Worm (Caenorhabditis elegans) whole organism, young adult: ENCODE results near the gene igdb-1.

ENCODE experiments used
- F55B11.4 ChIP-seq: sonication (generic microtip); optimal IDR thresholded peaks from 2 replicates; lab custom pipeline; 2016; ENCODE audit warnings: missing compliant biosample characterization, missing genetic modification characterization, borderline replicate concordance; ENCODE audit not compliant: insufficient read depth
- ZK185.1 ChIP-seq: sonication (generic microtip); optimal IDR thresholded peaks from 2 replicates; lab custom pipeline; 2016; ENCODE audit warnings: mild to moderate bottlenecking, missing genetic modification characterization, missing compliant biosample characterization; ENCODE audit not compliant: poor library complexity, severe bottlenecking
- ceh-100 ChIP-seq: fragments of 200-800 bp; sonication (Bioruptor generic); IDR thresholded peaks from 2 replicates; pipeline ENCODE4 v1.3.6; 2022; ENCODE audit warnings: missing genetic modification reagents, missing genetic modification characterization, missing compliant biosample characterization
- dox-1 ChIP-seq: fragments of 200-800 bp; sonication (Bioruptor generic); IDR thresholded peaks from 2 replicates; pipeline ENCODE4 v1.3.6; 2022; ENCODE audit warnings: missing genetic modification reagents, missing genetic modification characterization, missing compliant biosample characterization
- ets-4 ChIP-seq: fragments of 200-800 bp; sonication (Bioruptor generic); optimal IDR thresholded peaks from 2 replicates; lab custom pipeline; 2018; ENCODE audit warnings: mild to moderate bottlenecking, missing genetic modification characterization, missing compliant biosample characterization
- him-1 ChIP-seq: sonication (generic microtip); optimal IDR thresholded peaks from 2 replicates; lab custom pipeline; 2016; ENCODE audit warnings: missing genotype, missing genetic modification reagents, missing genetic modification characterization, missing compliant biosample characterization
- nfya-1 ChIP-seq: sonication (generic microtip); optimal IDR thresholded peaks from 2 replicates; lab custom pipeline; 2017; ENCODE audit warnings: antibody characterized with exemption, missing compliant biosample characterization, missing genetic modification characterization, borderline replicate concordance; ENCODE audit not compliant: insufficient read depth
- nhr-27 ChIP-seq: fragments of 200-800 bp; sonication (Bioruptor generic); optimal IDR thresholded peaks from 2 replicates; lab custom pipeline; 2018; ENCODE audit warnings: mild to moderate bottlenecking, missing genetic modification characterization, moderate library complexity, missing compliant biosample characterization
- pha-4 ChIP-seq: fragments of 150-350 bp; sonication (generic microtip); optimal IDR thresholded peaks from 2 replicates; lab custom pipeline; 2014; ENCODE audit warnings: missing biosample characterization, missing genetic modification reagents, missing genetic modification characterization
- sea-2 ChIP-seq: fragments of 200-800 bp; sonication (Bioruptor generic); IDR thresholded peaks from 2 replicates; pipeline ENCODE4 v1.3.6; 2022; ENCODE audit warnings: missing genetic modification characterization, missing compliant biosample characterization
- snpc-1.3 ChIP-seq: sonication (generic microtip); optimal IDR thresholded peaks from 2 replicates; lab custom pipeline; 2017; ENCODE audit warnings: missing genetic modification characterization, mild to moderate bottlenecking, missing compliant biosample characterization, antibody characterized with exemption, moderate library complexity, missing genotype, missing genetic modification reagents; ENCODE audit not compliant: insufficient read depth
- sptf-2 ChIP-seq: fragments of 200-800 bp; sonication (Bioruptor generic); optimal IDR thresholded peaks from 2 replicates; lab custom pipeline; 2018; ENCODE audit warnings: mild to moderate bottlenecking, missing genetic modification characterization, missing compliant biosample characterization
- unc-62 ChIP-seq: fragments of 150-350 bp; optimal IDR thresholded peaks from 2 replicates; lab custom pipeline; 2014; ENCODE audit warnings: missing biosample characterization, missing genetic modification reagents, missing genetic modification characterization
- ztf-3 ChIP-seq: fragments of 200-800 bp; sonication (Bioruptor generic); optimal IDR thresholded peaks from 2 replicates; lab custom pipeline; 2018; ENCODE audit warnings: mild to moderate bottlenecking, missing genetic modification characterization, missing compliant biosample characterization

ce11 chrIV:12487194-12487593 lies 8.4 kb downstream of the igdb-1 start, which contains the start of gene sru-26:
- TF ChIP-seq dox-1 = no peak
- TF ChIP-seq ZK185.1 = no peak
- TF ChIP-seq ceh-100 (GFP tag; lab: Robert Waterston, UW) = no peak
- no peak for TF ChIP-seq sptf-2
- no peak for TF ChIP-seq sea-2
- no peak for TF ChIP-seq ztf-3 (GFP tag; lab: Kevin White, UChicago)
- no peak for TF ChIP-seq F55B11.4 (tag; lab: Kevin White, UChicago)
- TF ChIP-seq nhr-27 (tag; lab: Kevin White, UChicago) = no peak
- no peak for TF ChIP-seq pha-4
- no peak for TF ChIP-seq ets-4
- no peak for TF ChIP-seq snpc-1.3 (tag; lab: Kevin White, UChicago)
- TF ChIP-seq him-1 (tag; lab: Kevin White, UChicago) = no peak
- TF ChIP-seq unc-62 (GFP tag; lab: Kevin White, UChicago) = no peak
- no peak for TF ChIP-seq nfya-1 (tag; lab: Kevin White, UChicago)
